Fruit fly (Drosophila melanogaster) whole organism, embryonic: ENCODE measurements around the gene AlaRS.

Experiments
- Atf3 ChIP-seq: fragments of 200-800 bp; sonication (Bioruptor generic); optimal IDR thresholded peaks from 3 replicates; lab custom pipeline; 2016; ENCODE audit warnings: missing biosample characterization, missing genetic modification characterization
- CG10959 ChIP-seq: fragments of 200-800 bp; sonication (Bioruptor generic); IDR thresholded peaks from 2 replicates; pipeline ENCODE4 v1.3.6; 2022; ENCODE audit warnings: missing biosample characterization, missing genetic modification characterization
- CG12744 ChIP-seq: fragments of 200-800 bp; sonication (Bioruptor generic); optimal IDR thresholded peaks from 2 replicates; lab custom pipeline; 2016; ENCODE audit warnings: missing biosample characterization, missing genetic modification characterization
- CG13894 ChIP-seq: fragments of 200-800 bp; sonication (Bioruptor generic); optimal IDR thresholded peaks from 3 replicates; lab custom pipeline; 2018; ENCODE audit warnings: missing biosample characterization, mild to moderate bottlenecking, missing genetic modification characterization, moderate library complexity
- CG16779 ChIP-seq: fragments of 200-800 bp; sonication (Bioruptor generic); IDR thresholded peaks from 2 replicates; pipeline ENCODE4 v1.3.6; 2022; ENCODE audit warnings: missing biosample characterization, missing genetic modification characterization
- CG18011 ChIP-seq: fragments of 200-800 bp; sonication (Bioruptor generic); optimal IDR thresholded peaks from 2 replicates; lab custom pipeline; 2017; ENCODE audit warnings: missing biosample characterization, missing genetic modification characterization, mild to moderate bottlenecking, moderate library complexity, missing genotype
- CG31365 ChIP-seq: fragments of 200-800 bp; sonication (Bioruptor generic); optimal IDR thresholded peaks from 2 replicates; lab custom pipeline; 2018; ENCODE audit warnings: missing biosample characterization, mild to moderate bottlenecking, missing genetic modification characterization
- CG32772 ChIP-seq: fragments of 200-800 bp; sonication (Bioruptor generic); IDR thresholded peaks from 2 replicates; pipeline ENCODE4 v1.3.6; 2022; ENCODE audit warnings: missing biosample characterization, missing genetic modification characterization
- CG3407 ChIP-seq: fragments of 200-800 bp; sonication (Bioruptor generic); optimal IDR thresholded peaks from 2 replicates; lab custom pipeline; 2018; ENCODE audit warnings: missing biosample characterization, mild to moderate bottlenecking, missing genetic modification characterization
- CG42726 ChIP-seq: fragments of 200-800 bp; sonication (Bioruptor generic); IDR thresholded peaks from 2 replicates; pipeline ENCODE4 v1.3.6; 2022; ENCODE audit warnings: missing biosample characterization, missing genetic modification characterization; ENCODE audit not compliant: partially characterized antibody
- CG4328 ChIP-seq: fragments of 200-800 bp; sonication (Bioruptor generic); optimal IDR thresholded peaks from 3 replicates; lab custom pipeline; 2017; ENCODE audit warnings: missing biosample characterization, missing genetic modification reagents, missing genetic modification characterization
- CG4617 ChIP-seq: fragments of 200-800 bp; sonication (Bioruptor generic); optimal IDR thresholded peaks from 3 replicates; lab custom pipeline; 2016; ENCODE audit warnings: missing biosample characterization, missing genetic modification characterization, borderline replicate concordance
- CG5245 ChIP-seq: fragments of 200-800 bp; sonication (Bioruptor generic); optimal IDR thresholded peaks from 3 replicates; lab custom pipeline; 2016; ENCODE audit warnings: missing biosample characterization, missing genetic modification characterization
- CG6689 ChIP-seq: fragments of 200-800 bp; sonication (Bioruptor generic); IDR thresholded peaks from 2 replicates; pipeline ENCODE4 v1.3.6; 2022; ENCODE audit warnings: missing biosample characterization, missing genetic modification characterization
- CG9876 ChIP-seq: fragments of 200-800 bp; sonication (Bioruptor generic); optimal IDR thresholded peaks from 2 replicates; lab custom pipeline; 2016; ENCODE audit warnings: missing biosample characterization, missing genetic modification characterization
- CG9932 ChIP-seq: fragments of 200-800 bp; sonication (Bioruptor generic); IDR thresholded peaks from 2 replicates; pipeline ENCODE4 v1.3.6; 2022; ENCODE audit warnings: missing biosample characterization, missing genetic modification characterization
- CkIIα-i1 ChIP-seq: fragments of 200-800 bp; sonication (Bioruptor generic); IDR thresholded peaks from 2 replicates; pipeline ENCODE4 v1.3.6; 2022; ENCODE audit warnings: missing biosample characterization, missing genetic modification characterization
- Deaf1 ChIP-seq: fragments of 200-800 bp; optimal IDR thresholded peaks from 3 replicates; lab custom pipeline; 2019; ENCODE audit warnings: missing biosample characterization, mild to moderate bottlenecking, missing genetic modification characterization, moderate library complexity
- Hand ChIP-seq: fragments of 200-800 bp; sonication (Bioruptor generic); optimal IDR thresholded peaks from 2 replicates; lab custom pipeline; 2017; ENCODE audit warnings: mild to moderate bottlenecking, missing biosample characterization, missing genetic modification reagents, missing genetic modification characterization
- HmgZ ChIP-seq: fragments of 200-800 bp; sonication (Bioruptor generic); optimal IDR thresholded peaks from 2 replicates; lab custom pipeline; 2018; ENCODE audit warnings: missing biosample characterization, mild to moderate bottlenecking, missing genetic modification characterization
- MESR4 ChIP-seq: fragments of 200-800 bp; sonication (Bioruptor generic); optimal IDR thresholded peaks from 2 replicates; lab custom pipeline; 2018; ENCODE audit warnings: missing biosample characterization, mild to moderate bottlenecking, missing genetic modification characterization, moderate library complexity
- Max ChIP-seq: fragments of 200-800 bp; sonication (Bioruptor generic); optimal IDR thresholded peaks from 2 replicates; lab custom pipeline; 2016; ENCODE audit warnings: missing biosample characterization, mild to moderate bottlenecking, missing genetic modification characterization
- Mrtf ChIP-seq: fragments of 200-800 bp; sonication (Bioruptor generic); IDR thresholded peaks from 3 replicates; pipeline ENCODE4 v1.3.6; 2022; ENCODE audit warnings: missing biosample characterization, missing genetic modification characterization
- Myb ChIP-seq: fragments of 200-800 bp; sonication (Bioruptor generic); optimal IDR thresholded peaks from 2 replicates; lab custom pipeline; 2016; ENCODE audit warnings: missing biosample characterization, missing genetic modification characterization
- Poxn ChIP-seq: fragments of 200-800 bp; sonication (Bioruptor generic); IDR thresholded peaks from 2 replicates; pipeline ENCODE4 v1.3.6; 2022; ENCODE audit warnings: missing biosample characterization, missing genetic modification characterization
- Ptx1 ChIP-seq: fragments of 200-800 bp; sonication (Bioruptor generic); IDR thresholded peaks from 2 replicates; pipeline ENCODE4 v1.3.6; 2022; ENCODE audit warnings: missing biosample characterization, missing genetic modification characterization
- Ravus ChIP-seq: fragments of 200-800 bp; sonication (Bioruptor generic); IDR thresholded peaks from 2 replicates; pipeline ENCODE4 v1.3.6; 2022; ENCODE audit warnings: missing biosample characterization, missing genetic modification characterization
- Vsx1 ChIP-seq: fragments of 200-800 bp; sonication (Bioruptor generic); optimal IDR thresholded peaks from 2 replicates; lab custom pipeline; 2017; ENCODE audit warnings: missing biosample characterization, mild to moderate bottlenecking, missing genetic modification characterization, missing genetic modification reagents
- Xrp1 ChIP-seq: fragments of 200-800 bp; sonication (Bioruptor generic); IDR thresholded peaks from 2 replicates; pipeline ENCODE4 v1.3.6; 2022; ENCODE audit warnings: missing biosample characterization, missing genetic modification characterization
- ab ChIP-seq: fragments of 200-800 bp; sonication (Bioruptor generic); optimal IDR thresholded peaks from 2 replicates; lab custom pipeline; 2016; ENCODE audit warnings: missing biosample characterization, missing genetic modification characterization
- cad ChIP-seq: fragments of >200 bp; optimal IDR thresholded peaks from 2 replicates; lab custom pipeline; 2017; ENCODE audit warnings: missing biosample characterization, missing genetic modification characterization
- caup ChIP-seq: fragments of 200-800 bp; sonication (Bioruptor generic); optimal IDR thresholded peaks from 3 replicates; lab custom pipeline; 2017; ENCODE audit warnings: missing biosample characterization, mild to moderate bottlenecking, missing genetic modification characterization, moderate library complexity; ENCODE audit not compliant: severe bottlenecking
- corto ChIP-seq: fragments of 200-800 bp; sonication (Bioruptor generic); optimal IDR thresholded peaks from 2 replicates; lab custom pipeline; 2016; ENCODE audit warnings: missing biosample characterization, mild to moderate bottlenecking, missing genetic modification characterization, moderate library complexity
- cwo ChIP-seq: fragments of 200-800 bp; sonication (Bioruptor generic); optimal IDR thresholded peaks from 3 replicates; lab custom pipeline; 2017; ENCODE audit warnings: missing biosample characterization, missing genetic modification characterization, mild to moderate bottlenecking, moderate library complexity, missing genetic modification reagents
- dmrt99B ChIP-seq: fragments of 200-800 bp; sonication (Bioruptor generic); optimal IDR thresholded peaks from 2 replicates; lab custom pipeline; 2018; ENCODE audit warnings: missing biosample characterization, mild to moderate bottlenecking, missing genetic modification characterization, moderate library complexity
- gcm2 ChIP-seq: fragments of 200-800 bp; sonication (Bioruptor generic); optimal IDR thresholded peaks from 2 replicates; lab custom pipeline; 2016; ENCODE audit warnings: missing biosample characterization, missing genetic modification characterization
- ind ChIP-seq: fragments of 200-800 bp; sonication (Bioruptor generic); optimal IDR thresholded peaks from 3 replicates; lab custom pipeline; 2016; ENCODE audit warnings: missing biosample characterization, missing genetic modification characterization
- jing ChIP-seq: fragments of 200-800 bp; sonication (Bioruptor generic); optimal IDR thresholded peaks from 2 replicates; lab custom pipeline; 2018; ENCODE audit warnings: missing biosample characterization, mild to moderate bottlenecking, missing genetic modification characterization
- sens ChIP-seq: fragments of 200-800 bp; sonication (Bioruptor generic); peaks from one replicate; lab custom pipeline; 2016; ENCODE audit warnings: missing biosample characterization, missing genetic modification characterization
- sisA ChIP-seq: fragments of 200-800 bp; sonication (Bioruptor generic); IDR thresholded peaks from 2 replicates; pipeline ENCODE4 v1.3.6; 2022; ENCODE audit warnings: missing biosample characterization, missing genetic modification characterization
- so ChIP-seq: fragments of 200-800 bp; sonication (Bioruptor generic); IDR thresholded peaks from 3 replicates; pipeline ENCODE4 v1.3.6; 2022; ENCODE audit warnings: missing biosample characterization, missing genetic modification characterization
- sug ChIP-seq: fragments of 200-800 bp; optimal IDR thresholded peaks from 2 replicates; lab custom pipeline; 2019; ENCODE audit warnings: missing biosample characterization, mild to moderate bottlenecking, missing genetic modification characterization, moderate library complexity
- tap ChIP-seq: fragments of 200-800 bp; optimal IDR thresholded peaks from 3 replicates; lab custom pipeline; 2019; ENCODE audit warnings: missing biosample characterization, mild to moderate bottlenecking, missing genetic modification characterization, moderate library complexity

The AlaRS gene

DNA sequence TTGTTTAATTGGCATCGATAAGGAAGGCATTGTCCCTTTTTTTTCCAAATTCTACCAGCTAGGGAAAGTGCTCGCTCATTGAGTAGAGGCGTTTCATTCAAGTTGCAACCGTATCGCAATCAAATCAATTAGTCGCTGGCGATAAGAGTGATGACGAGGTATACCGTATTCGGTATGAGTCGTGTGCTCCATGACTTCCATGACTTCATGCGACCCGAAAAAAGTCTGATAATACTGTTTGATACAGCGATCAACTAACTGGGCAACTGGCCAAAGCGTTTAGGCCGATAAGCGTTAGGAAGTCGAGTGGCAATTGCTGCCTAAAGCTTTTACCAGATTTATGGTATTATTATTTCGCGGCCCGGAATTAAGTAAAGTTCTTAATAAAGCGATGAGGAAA, 37.0 kb downstream of the AlaRS start (continued):
- TF ChIP-seq sug (tag; lab: Kevin White, UChicago) (peak; percentile 51), HmgZ (peak; percentile 27)
- TF ChIP-seq, all 482 proteins: peak for 14

dm6 chr2L:8342395-8342794, 39.2 kb downstream of the AlaRS start, which contains the start of gene CG14273:
Gene CG14273 (plus strand): TSS chr2L:8342695.
- TF ChIP-seq dmrt99B (tag; lab: Kevin White, UChicago) (no peak), sens (GFP tag; lab: Kevin White, UChicago) (peak; percentile 11)

- no peak for TF ChIP-seq CG4328 (GFP tag; lab: Kevin White, UChicago)
- no peak for TF ChIP-seq jing (GFP tag; lab: Kevin White, UChicago)
- no peak for TF ChIP-seq CG32772 (GFP tag; lab: Robert Waterston, UW)
- TF ChIP-seq, all 482 proteins: peak for 0
These were observed 41.7 kb downstream of the AlaRS start for dm6 chr2L:8339751-8340349.

DNA sequence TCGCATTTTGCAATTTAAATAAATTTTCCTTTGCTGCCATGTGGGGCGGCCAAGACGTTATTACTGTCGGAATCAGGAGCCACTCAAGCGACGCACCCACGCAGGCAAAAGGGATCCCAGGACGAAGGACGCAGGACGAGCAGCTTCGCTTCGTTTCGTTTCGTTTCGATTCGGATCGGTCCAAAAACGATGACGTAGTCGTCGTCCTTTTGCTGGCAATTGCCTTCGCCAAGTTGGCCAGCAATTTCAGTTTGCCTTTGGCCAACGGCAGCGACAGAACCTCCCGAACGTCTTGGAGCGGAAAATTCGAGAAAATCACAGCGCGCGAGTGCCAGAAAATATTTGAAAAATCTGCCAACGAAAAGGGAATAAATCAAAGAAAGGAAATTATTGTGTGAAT, 43.5 kb downstream of the AlaRS start, which contains the start of gene witty:
TSS of gene witty (plus strand) at position 249 of the 400 bp plus-strand sequence.
- TF ChIP-seq Deaf1 (tag; lab: Kevin White, UChicago) (peak; percentile 93), Xrp1 (GFP tag; lab: Robert Waterston, UW) (no peak), Ravus (no peak), caup (GFP tag; lab: Kevin White, UChicago) (no peak), CG9876 (no peak), sisA (GFP tag; lab: Robert Waterston, UW) (0 out of 2 replicates have a peak, but pooled peaks have one; percentile 9), CG13894 (tag; lab: Kevin White, UChicago) (peak; percentile 38), CG16779 (GFP tag; lab: Robert Waterston, UW) (0 out of 2 replicates have a peak, but pooled peaks have one; percentile 19)
- TF ChIP-seq, all 482 proteins: peak for 4

dm6 chr2L:8334705-8335104, 46.9 kb downstream of the AlaRS start:
- TF ChIP-seq CG4617 (GFP tag; lab: Kevin White, UChicago) (no peak), CG31365 (tag; lab: Kevin White, UChicago) (no peak), Poxn (GFP tag; lab: Robert Waterston, UW) (no peak), ind (GFP tag; lab: Kevin White, UChicago) (no peak), CkIIα-i1 (GFP tag; lab: Robert Waterston, UW) (no peak), Vsx1 (GFP tag; lab: Kevin White, UChicago) (no peak), Max (GFP tag; lab: Kevin White, UChicago) (no peak), Hand (GFP tag; lab: Kevin White, UChicago) (no peak), CG10959 (GFP tag; lab: Robert Waterston, UW) (no peak), Atf3 (GFP tag; lab: Kevin White, UChicago) (no peak), cad (GFP tag; lab: Kevin White, UChicago) (no peak), Ptx1 (GFP tag; lab: Robert Waterston, UW) (no peak), CG9876 (no peak), CG6689 (0 out of 2 replicates have a peak, but pooled peaks have one; percentile 18), so (GFP tag; lab: Robert Waterston, UW) (no peak), CG3407 (GFP tag; lab: Kevin White, UChicago) (no peak), gcm2 (GFP tag; lab: Kevin White, UChicago) (no peak), CG5245 (GFP tag; lab: Kevin White, UChicago) (no peak), ab (GFP tag; lab: Kevin White, UChicago) (no peak), tap (tag; lab: Kevin White, UChicago) (no peak), corto (no peak), CG18011 (GFP tag; lab: Kevin White, UChicago) (peak; percentile 96), CG42726 (GFP tag; lab: Robert Waterston, UW) (peak; percentile 63; the same call in 1 of the 2 replicates), cwo (GFP tag; lab: Kevin White, UChicago) (peak; percentile 10), Mrtf (GFP tag; lab: Robert Waterston, UW) (0 out of 3 replicates have a peak, but pooled peaks have one; percentile 19), CG12744 (GFP tag; lab: Kevin White, UChicago) (peak; percentile 31), CG9932 (GFP tag; lab: Robert Waterston, UW) (no peak; the same call in 1 of the 2 replicates), Myb (GFP tag; lab: Kevin White, UChicago) (no peak), MESR4 (GFP tag; lab: Kevin White, UChicago) (no peak)
